Worm (Caenorhabditis elegans): ENCODE results near the gene srt-67.

- TF ChIP-seq lin-26 (GFP tag; IDR thresholded peaks at IDR 0.05) = no peak
- TF ChIP-seq ceh-40 (GFP tag; IDR thresholded peaks at IDR 0.05) = no peak
- TF ChIP-seq ets-4 (GFP tag; optimal IDR thresholded peaks at IDR 0.05) = no peak
- TF ChIP-seq nhr-90 (tag; optimal IDR thresholded peaks at IDR 0.05) = no peak
- TF ChIP-seq ztf-18 (tag; optimal IDR thresholded peaks at IDR 0.05) = no peak
- TF ChIP-seq let-526 (GFP tag; IDR thresholded peaks at IDR 0.05) = no peak
- no peak for TF ChIP-seq nhr-120 (GFP tag; IDR thresholded peaks at IDR 0.05)
Measured at ce11 chrV:5287273-5287672, 30.0 kb upstream of the srt-67 start, which contains the start of gene Y49G5A.1.
